Fruit fly (Drosophila melanogaster) whole organism, embryonic: ENCODE results near the gene alphaTub84B.

Experiments used
- Bteb2 ChIP-seq: fragments of 200-800 bp; sonication (Bioruptor generic); optimal IDR thresholded peaks from 2 replicates; lab custom pipeline; 2016; ENCODE audit warnings: missing biosample characterization, missing genetic modification characterization
- CG1024 ChIP-seq: fragments of 200-800 bp; sonication (Bioruptor generic); IDR thresholded peaks from 2 replicates; pipeline ENCODE4 v1.3.6; 2022; ENCODE audit warnings: missing biosample characterization, missing genetic modification characterization
- CG10274 ChIP-seq: fragments of 200-800 bp; sonication (Bioruptor generic); optimal IDR thresholded peaks from 3 replicates; lab custom pipeline; 2017; ENCODE audit warnings: missing biosample characterization, mild to moderate bottlenecking, missing genetic modification characterization
- CG10543 ChIP-seq: fragments of 200-800 bp; sonication (Bioruptor generic); optimal IDR thresholded peaks from 3 replicates; lab custom pipeline; 2017; ENCODE audit warnings: missing biosample characterization, mild to moderate bottlenecking, missing genetic modification characterization, moderate library complexity
- CG10565 ChIP-seq: fragments of 200-800 bp; sonication (Bioruptor generic); optimal IDR thresholded peaks from 3 replicates; lab custom pipeline; 2016; ENCODE audit warnings: missing biosample characterization, mild to moderate bottlenecking, missing genetic modification characterization
- CG10959 ChIP-seq: fragments of 200-800 bp; sonication (Bioruptor generic); IDR thresholded peaks from 2 replicates; pipeline ENCODE4 v1.3.6; 2022; ENCODE audit warnings: missing biosample characterization, missing genetic modification characterization
- CG13123 ChIP-seq: fragments of 200-800 bp; sonication (Bioruptor generic); optimal IDR thresholded peaks from 2 replicates; lab custom pipeline; 2016; ENCODE audit warnings: missing biosample characterization, missing genetic modification characterization
- CG14965 ChIP-seq: fragments of 200-800 bp; sonication (Bioruptor generic); optimal IDR thresholded peaks from 2 replicates; lab custom pipeline; 2016; ENCODE audit warnings: missing biosample characterization, missing genetic modification characterization, borderline replicate concordance
- CG15479 ChIP-seq: fragments of 200-800 bp; sonication (Bioruptor generic); optimal IDR thresholded peaks from 3 replicates; lab custom pipeline; 2019; ENCODE audit warnings: missing biosample characterization, mild to moderate bottlenecking, missing genetic modification characterization, moderate library complexity
- CG1602 ChIP-seq: fragments of 200-800 bp; sonication (Bioruptor generic); optimal IDR thresholded peaks from 3 replicates; lab custom pipeline; 2016; ENCODE audit warnings: missing biosample characterization, missing genetic modification characterization
- CG17912 ChIP-seq: fragments of 200-800 bp; sonication (Bioruptor generic); optimal IDR thresholded peaks from 2 replicates; lab custom pipeline; 2018; ENCODE audit warnings: missing biosample characterization, mild to moderate bottlenecking, missing genetic modification characterization
- CG2889 ChIP-seq: fragments of 200-800 bp; sonication (Bioruptor generic); IDR thresholded peaks from 3 replicates; pipeline ENCODE4 v1.3.6; 2022; ENCODE audit warnings: missing biosample characterization, missing genetic modification characterization
- CG31224 ChIP-seq: fragments of 200-800 bp; sonication (Bioruptor generic); IDR thresholded peaks from 2 replicates; pipeline ENCODE4 v1.3.6; 2022; ENCODE audit warnings: missing biosample characterization, missing genetic modification characterization
- CG31365 ChIP-seq: fragments of 200-800 bp; sonication (Bioruptor generic); optimal IDR thresholded peaks from 2 replicates; lab custom pipeline; 2018; ENCODE audit warnings: missing biosample characterization, mild to moderate bottlenecking, missing genetic modification characterization
- CG33557 ChIP-seq: fragments of 200-800 bp; sonication (Bioruptor generic); optimal IDR thresholded peaks from 2 replicates; lab custom pipeline; 2019; ENCODE audit warnings: missing biosample characterization, mild to moderate bottlenecking, missing genetic modification characterization, moderate library complexity
- CG34422 ChIP-seq: fragments of 200-800 bp; sonication (Bioruptor generic); IDR thresholded peaks from 3 replicates; pipeline ENCODE4 v1.3.6; 2022; ENCODE audit warnings: missing biosample characterization, missing genetic modification characterization
- CG3847 ChIP-seq: fragments of 200-800 bp; sonication (Bioruptor generic); IDR thresholded peaks from 2 replicates; pipeline ENCODE4 v1.3.6; 2022; ENCODE audit warnings: missing biosample characterization, missing genetic modification characterization
- CG4820 ChIP-seq: fragments of 200-800 bp; sonication (Bioruptor generic); optimal IDR thresholded peaks from 3 replicates; lab custom pipeline; 2016; ENCODE audit warnings: missing biosample characterization, missing genetic modification characterization
- CG5953 ChIP-seq: fragments of 200-800 bp; sonication (Bioruptor generic); IDR thresholded peaks from 2 replicates; pipeline ENCODE4 v1.3.6; 2022; ENCODE audit warnings: missing biosample characterization, missing genetic modification characterization
- CG6765 ChIP-seq: fragments of 200-800 bp; sonication (Bioruptor generic); optimal IDR thresholded peaks from 3 replicates; lab custom pipeline; 2017; ENCODE audit warnings: missing biosample characterization, mild to moderate bottlenecking, missing genetic modification characterization
- CG6791 ChIP-seq: fragments of 200-800 bp; sonication (Bioruptor generic); IDR thresholded peaks from 3 replicates; pipeline ENCODE4 v1.3.6; 2022; ENCODE audit warnings: missing biosample characterization, missing genetic modification characterization; ENCODE audit not compliant: partially characterized antibody
- CG7963 ChIP-seq: fragments of 200-800 bp; sonication (Bioruptor generic); IDR thresholded peaks from 3 replicates; pipeline ENCODE4 v1.3.6; 2022; ENCODE audit warnings: missing biosample characterization, missing genetic modification characterization; ENCODE audit not compliant: partially characterized antibody
- CG8089 ChIP-seq: fragments of 200-800 bp; sonication (Bioruptor generic); optimal IDR thresholded peaks from 3 replicates; lab custom pipeline; 2016; ENCODE audit warnings: missing biosample characterization, missing genetic modification characterization
- Camta ChIP-seq: fragments of 200-800 bp; sonication (Bioruptor generic); optimal IDR thresholded peaks from 2 replicates; lab custom pipeline; 2016; ENCODE audit warnings: missing biosample characterization, missing genetic modification characterization
- D19B ChIP-seq: fragments of 200-800 bp; sonication (Bioruptor generic); optimal IDR thresholded peaks from 2 replicates; lab custom pipeline; 2017; ENCODE audit warnings: missing biosample characterization, mild to moderate bottlenecking, missing genetic modification characterization
- HmgZ ChIP-seq: fragments of 200-800 bp; sonication (Bioruptor generic); optimal IDR thresholded peaks from 2 replicates; lab custom pipeline; 2018; ENCODE audit warnings: missing biosample characterization, mild to moderate bottlenecking, missing genetic modification characterization
- Hmx ChIP-seq: fragments of 200-800 bp; sonication (Bioruptor generic); optimal IDR thresholded peaks from 2 replicates; lab custom pipeline; 2016; ENCODE audit warnings: missing biosample characterization, missing genetic modification characterization
- MESR4 ChIP-seq: fragments of 200-800 bp; sonication (Bioruptor generic); optimal IDR thresholded peaks from 2 replicates; lab custom pipeline; 2018; ENCODE audit warnings: missing biosample characterization, mild to moderate bottlenecking, missing genetic modification characterization, moderate library complexity
- Nf-YB ChIP-seq: fragments of 200-800 bp; sonication (Bioruptor generic); optimal IDR thresholded peaks from 3 replicates; lab custom pipeline; 2019; ENCODE audit warnings: missing biosample characterization, mild to moderate bottlenecking, missing genetic modification characterization, moderate library complexity
- bbx ChIP-seq: fragments of 200-800 bp; sonication (Bioruptor generic); IDR thresholded peaks from 2 replicates; pipeline ENCODE4 v1.3.6; 2022; ENCODE audit warnings: missing biosample characterization, missing genetic modification characterization; ENCODE audit not compliant: partially characterized antibody
- caup ChIP-seq: fragments of 200-800 bp; sonication (Bioruptor generic); optimal IDR thresholded peaks from 3 replicates; lab custom pipeline; 2017; ENCODE audit warnings: missing biosample characterization, mild to moderate bottlenecking, missing genetic modification characterization, moderate library complexity; ENCODE audit not compliant: severe bottlenecking
- chinmo ChIP-seq: fragments of 200-800 bp; sonication (Bioruptor generic); IDR thresholded peaks from 4 replicates; pipeline ENCODE4 v1.3.6; 2022; ENCODE audit warnings: missing biosample characterization, missing genetic modification characterization; ENCODE audit not compliant: partially characterized antibody
- ci ChIP-seq: fragments of 200-800 bp; sonication (Bioruptor generic); IDR thresholded peaks from 3 replicates; pipeline ENCODE4 v1.3.6; 2022; ENCODE audit warnings: missing biosample characterization, missing genetic modification characterization
- crc ChIP-seq: fragments of 200-800 bp; sonication (Bioruptor generic); optimal IDR thresholded peaks from 2 replicates; lab custom pipeline; 2016; ENCODE audit warnings: missing biosample characterization, missing genetic modification characterization
- crp ChIP-seq, 2 experiments: fragments of 200-800 bp; sonication (Bioruptor generic); optimal IDR thresholded peaks; 2 replicates in 1 of 2; 3 replicates in 1 of 2; lab custom pipeline; 2017; ENCODE audit warnings: missing biosample characterization in 2 of 2, missing genetic modification characterization in 2 of 2, mild to moderate bottlenecking in 1 of 2, moderate library complexity in 1 of 2
- dpn ChIP-seq, 2 experiments: fragments of 200-800 bp; sonication (Bioruptor generic); optimal IDR thresholded peaks; 3 replicates each; lab custom pipeline; 2016; ENCODE audit warnings: missing biosample characterization in 2 of 2, missing genetic modification characterization in 2 of 2
- eve ChIP-seq, 2 experiments: fragments of >200 bp; optimal IDR thresholded peaks; 2 replicates each; lab custom pipeline; 2017; ENCODE audit warnings: missing biosample characterization in 2 of 2, missing genetic modification characterization in 2 of 2
- fd102C ChIP-seq: fragments of 200-800 bp; sonication (Bioruptor generic); optimal IDR thresholded peaks from 2 replicates; lab custom pipeline; 2018; ENCODE audit warnings: missing biosample characterization, mild to moderate bottlenecking, missing genetic modification characterization, moderate library complexity
- fd96Cb ChIP-seq: fragments of 200-800 bp; sonication (Bioruptor generic); optimal IDR thresholded peaks from 2 replicates; lab custom pipeline; 2018; ENCODE audit warnings: missing biosample characterization, mild to moderate bottlenecking, missing genetic modification characterization, moderate library complexity
- lbe ChIP-seq: fragments of 200-800 bp; sonication (Bioruptor generic); optimal IDR thresholded peaks from 2 replicates; lab custom pipeline; 2016; ENCODE audit warnings: missing biosample characterization, mild to moderate bottlenecking, missing genetic modification characterization
- lov ChIP-seq, 2 experiments: fragments of 200-800 bp in 1 of 2; fragments of >200 bp in 1 of 2; sonication (Bioruptor generic) in 1 of 2; IDR thresholded peaks in 1 of 2; optimal IDR thresholded peaks in 1 of 2; 2 replicates in 1 of 2; 3 replicates in 1 of 2; pipeline versions ENCODE4 v1.3.6 to Lab custom; 2017 to 2022; ENCODE audit warnings: missing biosample characterization in 1 of 2, missing genetic modification characterization in 1 of 2
- nerfin-2 ChIP-seq: fragments of 200-800 bp; sonication (Bioruptor generic); IDR thresholded peaks from 2 replicates; pipeline ENCODE4 v1.3.6; 2022; ENCODE audit warnings: missing biosample characterization, missing genetic modification characterization; ENCODE audit not compliant: partially characterized antibody
- prd ChIP-seq, 3 experiments: fragments of >200 bp in 2 of 3; fragments of 200-800 bp in 1 of 3; sonication (Bioruptor generic) in 1 of 3; optimal IDR thresholded peaks in 2 of 3; IDR thresholded peaks in 1 of 3; 2 replicates in 2 of 3; 3 replicates in 1 of 3; pipeline versions ENCODE4 v1.3.6 to Lab custom; 2017 to 2022; ENCODE audit warnings: missing biosample characterization in 1 of 3, missing genetic modification characterization in 1 of 3
- sim ChIP-seq: fragments of 200-800 bp; sonication (Bioruptor generic); IDR thresholded peaks from 2 replicates; pipeline ENCODE4 v1.3.6; 2022; ENCODE audit warnings: missing biosample characterization, missing genetic modification characterization
- tgo ChIP-seq: fragments of 200-800 bp; sonication (Bioruptor generic); IDR thresholded peaks from 3 replicates; pipeline ENCODE4 v1.3.6; 2022; ENCODE audit warnings: missing biosample characterization, missing genetic modification characterization
- vfl ChIP-seq: fragments of 200-800 bp; sonication (Bioruptor generic); optimal IDR thresholded peaks from 2 replicates; lab custom pipeline; 2016; ENCODE audit warnings: missing biosample characterization, missing genetic modification characterization
- z ChIP-seq: fragments of 200-800 bp; sonication (Bioruptor generic); IDR thresholded peaks from 3 replicates; pipeline ENCODE4 v1.3.6; 2022; ENCODE audit warnings: missing biosample characterization, missing genetic modification characterization

Gene alphaTub84B

dm6 chr3R:7102853-7103833 is 16.7 kb downstream of the alphaTub84B start (continued):
- TF ChIP-seq nerfin-2 (GFP tag; lab: Robert Waterston, UW) = no peak
- TF ChIP-seq D19B (GFP tag; lab: Kevin White, UChicago) = no peak
- no peak for TF ChIP-seq fd96Cb
- no peak for TF ChIP-seq CG5953 (GFP tag; lab: Robert Waterston, UW)
- peak; percentile 78 for TF ChIP-seq z (GFP tag; lab: Robert Waterston, UW)
- peak; percentile 28 for TF ChIP-seq CG15479
- no peak for TF ChIP-seq CG10959 (GFP tag; lab: Robert Waterston, UW)
- no peak for TF ChIP-seq prd (optimal IDR thresholded peaks at IDR 0.05; lab: Kevin White, UChicago)
- TF ChIP-seq prd (GFP tag; IDR thresholded peaks at IDR 0.05; lab: Robert Waterston, UW) = no peak
- no peak for TF ChIP-seq CG4820 (GFP tag; lab: Kevin White, UChicago)
- TF ChIP-seq dpn (GFP tag; optimal IDR thresholded peaks at IDR 0.05; lab: Kevin White, UChicago) = no peak
- TF ChIP-seq CG34422 = no peak
- no peak for TF ChIP-seq Bteb2
- TF ChIP-seq HmgZ (tag; lab: Kevin White, UChicago) = no peak
- TF ChIP-seq crc = no peak
- TF ChIP-seq sim (GFP tag; lab: Robert Waterston, UW) = no peak
- TF ChIP-seq ci = 0 out of 3 replicates have a peak, but pooled peaks have one; percentile 55
- no peak for TF ChIP-seq CG31365 (tag; lab: Kevin White, UChicago)
- no peak for TF ChIP-seq MESR4 (GFP tag; lab: Kevin White, UChicago)
- TF ChIP-seq Camta (GFP tag; lab: Kevin White, UChicago) = no peak
- TF ChIP-seq CG14965 (GFP tag; lab: Kevin White, UChicago) = no peak
- TF ChIP-seq chinmo (GFP tag; lab: Robert Waterston, UW) = 0 out of 4 replicates have a peak, but pooled peaks have one; percentile 60
- TF ChIP-seq tgo (GFP tag; lab: Robert Waterston, UW) = no peak
- TF ChIP-seq fd102C = no peak
- TF ChIP-seq CG2889 = no peak
- no peak for TF ChIP-seq lov (optimal IDR thresholded peaks at IDR 0.05; lab: Kevin White, UChicago)
- TF ChIP-seq lov (GFP tag; IDR thresholded peaks at IDR 0.05; lab: Robert Waterston, UW) = no peak
- TF ChIP-seq CG31224 (GFP tag; lab: Robert Waterston, UW) = no peak
- no peak for TF ChIP-seq CG17912 (GFP tag; lab: Kevin White, UChicago)
- no peak for TF ChIP-seq CG10274
- no peak for TF ChIP-seq crp (GFP tag; optimal IDR thresholded peaks at IDR 0.05; lab: Kevin White, UChicago)
- TF ChIP-seq Nf-YB = no peak
- TF ChIP-seq CG3847 (GFP tag; lab: Robert Waterston, UW) = no peak
- no peak for TF ChIP-seq CG1024 (GFP tag; lab: Robert Waterston, UW)
- no peak for TF ChIP-seq CG33557 (GFP tag; lab: Kevin White, UChicago)
- TF ChIP-seq vfl (GFP tag; lab: Kevin White, UChicago) = no peak
- TF ChIP-seq CG13123 (GFP tag; lab: Kevin White, UChicago) = no peak
- TF ChIP-seq CG10565 = no peak
- TF ChIP-seq bbx (GFP tag; lab: Robert Waterston, UW) = 0 out of 2 replicates have a peak, but pooled peaks have one; percentile 37
- no peak for TF ChIP-seq CG6765 (GFP tag; lab: Kevin White, UChicago)
- TF ChIP-seq Hmx (GFP tag; lab: Kevin White, UChicago) = no peak
- no peak for TF ChIP-seq CG7963 (GFP tag; lab: Robert Waterston, UW)
- no peak for TF ChIP-seq caup
- peak; percentile 6 for TF ChIP-seq lbe
- TF ChIP-seq CG6791 (GFP tag; lab: Robert Waterston, UW) = no peak; the same call in 2 of the 3 replicates
- no peak for TF ChIP-seq CG1602 (GFP tag; lab: Kevin White, UChicago)
- no peak for TF ChIP-seq CG10543 (GFP tag; lab: Kevin White, UChicago)
- no peak for TF ChIP-seq eve (GFP tag; optimal IDR thresholded peaks at IDR 0.05; lab: Kevin White, UChicago)
- no peak for TF ChIP-seq CG8089 (GFP tag; lab: Kevin White, UChicago)
